Comparison of ENCODE assay signal across 4 worm cellular contexts in genomic region chrX:8869112-8869675, ce11.
TF ChIP-seq lines count a peak whose summit lies in the region.

TSS of gene ubc-22 (minus strand) at chrX:8869162.
TSS of gene ubc-21 (plus strand) at chrX:8869625.

TF ChIP-seq in whole organism, L1 larva, 84 proteins besides CTCF, POLR2A, EP300 and RAD21 (continues in another document):
- TF ChIP-seq nhr-90 (tag; optimal IDR thresholded peaks at IDR 0.05; lab: Kevin White, UChicago; ENCODE audit: poor library complexity) (no peak), swsn-7 (tag; optimal IDR thresholded peaks at IDR 0.05; lab: Kevin White, UChicago) (no peak), lir-3 (tag; optimal IDR thresholded peaks at IDR 0.05; lab: Kevin White, UChicago; ENCODE audit: poor library complexity) (no peak), nhr-85 (tag; lab: Kevin White, UChicago) (no peak), fkh-4 (tag; optimal IDR thresholded peaks at IDR 0.05; lab: Kevin White, UChicago; ENCODE audit: borderline replicate concordance) (no peak), grh-1 (GFP tag; IDR thresholded peaks at IDR 0.05; lab: Robert Waterston, UW) (no peak), nhr-11 (tag; optimal IDR thresholded peaks at IDR 0.05; lab: Kevin White, UChicago) (no peak), sup-37 (GFP tag; optimal IDR thresholded peaks at IDR 0.05; lab: Kevin White, UChicago) (no peak), unc-98 (GFP tag; IDR thresholded peaks at IDR 0.05; lab: Robert Waterston, UW) (no peak), lin-14 (GFP tag; optimal IDR thresholded peaks at IDR 0.05; lab: Kevin White, UChicago) (peak; percentile 77), irx-1 (tag; optimal IDR thresholded peaks at IDR 0.05; lab: Kevin White, UChicago) (no peak), unc-86 (tag; optimal IDR thresholded peaks at IDR 0.05; lab: Kevin White, UChicago) (peak; percentile 13), aly-2 (tag; optimal IDR thresholded peaks at IDR 0.05; lab: Kevin White, UChicago) (no peak), lin-35 (GFP tag; optimal IDR thresholded peaks at IDR 0.05; lab: Kevin White, UChicago) (peak in 1 of 2 experiments; percentile 20), sptf-1 (tag; optimal IDR thresholded peaks at IDR 0.05; lab: Kevin White, UChicago) (no peak), ceh-8 (GFP tag; optimal IDR thresholded peaks at IDR 0.05; lab: Kevin White, UChicago) (no peak), nhr-76 (tag; optimal IDR thresholded peaks at IDR 0.05; lab: Kevin White, UChicago) (no peak), lin-39 (tag; optimal IDR thresholded peaks at IDR 0.05; lab: Kevin White, UChicago) (no peak), ceh-88 (GFP tag; IDR thresholded peaks at IDR 0.05; lab: Robert Waterston, UW) (no peak), snu-23 (GFP tag; optimal IDR thresholded peaks at IDR 0.05; lab: Kevin White, UChicago) (no peak), sox-4 (tag; optimal IDR thresholded peaks at IDR 0.05; lab: Kevin White, UChicago) (peak; percentile 2), rnt-1 (tag; optimal IDR thresholded peaks at IDR 0.05; lab: Kevin White, UChicago) (no peak), C16A3.4 (tag; optimal IDR thresholded peaks at IDR 0.05; lab: Kevin White, UChicago) (no peak), mdl-1 (tag; optimal IDR thresholded peaks at IDR 0.05; lab: Kevin White, UChicago) (no peak)

TF ChIP-seq in whole organism, L2 larva, 48 proteins besides CTCF, POLR2A, EP300 and RAD21:
- TF ChIP-seq C34F6.9 (tag; optimal IDR thresholded peaks at IDR 0.05; lab: Kevin White, UChicago) (peak; percentile 47), nhr-23 (tag; optimal IDR thresholded peaks at IDR 0.05; lab: Kevin White, UChicago) (no peak), unc-39 (tag; optimal IDR thresholded peaks at IDR 0.05; lab: Kevin White, UChicago) (no peak), sma-9 (GFP tag; optimal IDR thresholded peaks at IDR 0.05; lab: Kevin White, UChicago) (no peak), sma-9 (tag; optimal IDR thresholded peaks at IDR 0.05; lab: Kevin White, UChicago) (no peak), blmp-1 (tag; optimal IDR thresholded peaks at IDR 0.05; lab: Kevin White, UChicago; ENCODE audit: insufficient read depth) (no peak), skn-1 (tag; optimal IDR thresholded peaks at IDR 0.05; lab: Kevin White, UChicago) (no peak), gmeb-1 (tag; optimal IDR thresholded peaks at IDR 0.05; lab: Kevin White, UChicago) (no peak), egl-27 (tag; optimal IDR thresholded peaks at IDR 0.05; lab: Kevin White, UChicago) (no peak), nhr-77 (tag; optimal IDR thresholded peaks at IDR 0.05; lab: Kevin White, UChicago) (no peak), unc-55 (GFP tag; optimal IDR thresholded peaks at IDR 0.05; lab: Kevin White, UChicago) (peak; percentile 67), nhr-129 (tag; optimal IDR thresholded peaks at IDR 0.05; lab: Kevin White, UChicago) (peak; percentile 14), ztf-4 (tag; optimal IDR thresholded peaks at IDR 0.05; lab: Kevin White, UChicago) (no peak), zag-1 (tag; optimal IDR thresholded peaks at IDR 0.05; lab: Kevin White, UChicago) (peak; percentile 5), mab-5 (tag; optimal IDR thresholded peaks at IDR 0.05; lab: Kevin White, UChicago) (no peak), mdl-1 (tag; optimal IDR thresholded peaks at IDR 0.05; lab: Kevin White, UChicago) (peak in 1 of 2 experiments; percentile 72), nhr-10 (tag; optimal IDR thresholded peaks at IDR 0.05; lab: Kevin White, UChicago) (no peak), elt-3 (tag; optimal IDR thresholded peaks at IDR 0.05; lab: Kevin White, UChicago) (no peak), R02D3.7 (tag; optimal IDR thresholded peaks at IDR 0.05; lab: Kevin White, UChicago) (no peak), ZK546.5 (tag; optimal IDR thresholded peaks at IDR 0.05; lab: Kevin White, UChicago) (no peak)

TF ChIP-seq in whole organism, L3 larva, 47 proteins besides CTCF, POLR2A, EP300 and RAD21:
- TF ChIP-seq nfya-1 (tag; optimal IDR thresholded peaks at IDR 0.05; lab: Kevin White, UChicago; ENCODE audit: insufficient read depth) (peak; percentile 58), ceh-16 (tag; optimal IDR thresholded peaks at IDR 0.05; lab: Kevin White, UChicago) (no peak), lin-39 (tag; optimal IDR thresholded peaks at IDR 0.05; lab: Kevin White, UChicago) (peak; percentile 31), lin-15B (tag; optimal IDR thresholded peaks at IDR 0.05; lab: Kevin White, UChicago) (peak; percentile 32)

TF ChIP-seq in whole organism, L4 larva, 104 proteins besides CTCF, POLR2A, EP300 and RAD21:
- TF ChIP-seq fkh-10 (GFP tag; optimal IDR thresholded peaks at IDR 0.05; lab: Kevin White, UChicago) (no peak), dmd-9 (GFP tag; IDR thresholded peaks at IDR 0.05; lab: Robert Waterston, UW) (no peak), F44E2.7 (GFP tag; IDR thresholded peaks at IDR 0.05; lab: Robert Waterston, UW) (no peak), unc-62 (GFP tag; optimal IDR thresholded peaks at IDR 0.05 in 1 of 2; lab: Kevin White, UChicago) (peak in 1 of 2 experiments; percentile 3), unc-62 (tag; optimal IDR thresholded peaks at IDR 0.05; lab: Kevin White, UChicago) (no peak), dpl-1 (GFP tag; optimal IDR thresholded peaks at IDR 0.05; lab: Kevin White, UChicago) (peak; percentile 13), mdl-1 (tag; optimal IDR thresholded peaks at IDR 0.05; lab: Kevin White, UChicago) (peak in 1 of 2 experiments; percentile 67), T20F7.1 (GFP tag; optimal IDR thresholded peaks at IDR 0.05; lab: Kevin White, UChicago) (peak; percentile 5), hlh-30 (tag; optimal IDR thresholded peaks at IDR 0.05; lab: Kevin White, UChicago; ENCODE audit: insufficient read depth) (peak; percentile 20)

Comparison
In these comparisons a context has a peak if more than half of its experiments do, and no peak if none do; other contexts are left out.
1. Of the 29 proteins assayed by ChIP-seq in both whole organism, L4 larva and whole organism, L1 larva: peak only in whole organism, L4 larva: none; only in whole organism, L1 larva: fkh-10; in both: none; in neither: 24; mixed calls (peak in some experiments, not most) for 4.